Worm (Caenorhabditis elegans): ENCODE measurements around the gene R11E3.1.

The R11E3.1 gene

ce11 chrIV:4789445-4789844 is at the start of gene R11E3.1:
TSS of gene R11E3.1 (plus strand) at chrIV:4789745.
- TF ChIP-seq tra-4 (tag; optimal IDR thresholded peaks at IDR 0.05): no peak
- no peak for TF ChIP-seq ama-1 (optimal IDR thresholded peaks at IDR 0.05)
- TF ChIP-seq tbx-11 (GFP tag; IDR thresholded peaks at IDR 0.05): no peak
- no peak for TF ChIP-seq hmbx-1 (tag; optimal IDR thresholded peaks at IDR 0.05)
- TF ChIP-seq scrt-1 (GFP tag; IDR thresholded peaks at IDR 0.05): no peak
- no peak for TF ChIP-seq hmg-4 (GFP tag; optimal IDR thresholded peaks at IDR 0.05)
- no peak for TF ChIP-seq ceh-36 (tag; optimal IDR thresholded peaks at IDR 0.05)
- no peak for TF ChIP-seq sea-1 (GFP tag; conservative IDR thresholded peaks at IDR 0.05)
- no peak for TF ChIP-seq ets-7 (tag; optimal IDR thresholded peaks at IDR 0.05)
- no peak for TF ChIP-seq aly-1 (tag; optimal IDR thresholded peaks at IDR 0.05)
- TF ChIP-seq flt-1 (GFP tag; IDR thresholded peaks at IDR 0.05): no peak
- TF ChIP-seq F13C5.2 (tag; optimal IDR thresholded peaks at IDR 0.05): no peak
- TF ChIP-seq B0310.2 (tag; optimal IDR thresholded peaks at IDR 0.05): no peak
- no peak for TF ChIP-seq tbx-37 (GFP tag; conservative IDR thresholded peaks at IDR 0.05)
- TF ChIP-seq hnd-1 (tag; optimal IDR thresholded peaks at IDR 0.05): no peak
- TF ChIP-seq ceh-13 (GFP tag; optimal IDR thresholded peaks at IDR 0.05): no peak

ce11 chrIV:4742480-4742879 is 47.1 kb upstream of the R11E3.1 start:
- no peak for TF ChIP-seq tbx-11 (GFP tag; IDR thresholded peaks at IDR 0.05)
- no peak for TF ChIP-seq ets-7 (tag; optimal IDR thresholded peaks at IDR 0.05)
- no peak for TF ChIP-seq hnd-1 (tag; optimal IDR thresholded peaks at IDR 0.05)
- no peak for TF ChIP-seq ama-1 (optimal IDR thresholded peaks at IDR 0.05)
- no peak for TF ChIP-seq scrt-1 (GFP tag; IDR thresholded peaks at IDR 0.05)
- no peak for TF ChIP-seq F13C5.2 (tag; optimal IDR thresholded peaks at IDR 0.05)
- no peak for TF ChIP-seq ceh-36 (tag; optimal IDR thresholded peaks at IDR 0.05)
- TF ChIP-seq sea-1 (GFP tag; conservative IDR thresholded peaks at IDR 0.05): no peak

- TF ChIP-seq ets-7 (tag; optimal IDR thresholded peaks at IDR 0.05) (no peak), hmg-4 (GFP tag; optimal IDR thresholded peaks at IDR 0.05) (no peak), hmbx-1 (tag; optimal IDR thresholded peaks at IDR 0.05) (no peak), ceh-36 (tag; optimal IDR thresholded peaks at IDR 0.05) (no peak), F13C5.2 (tag; optimal IDR thresholded peaks at IDR 0.05) (no peak), pes-1 (GFP tag; IDR thresholded peaks at IDR 0.05) (no peak), tra-4 (tag; optimal IDR thresholded peaks at IDR 0.05) (no peak), tbx-11 (GFP tag; IDR thresholded peaks at IDR 0.05) (no peak), ceh-13 (GFP tag; optimal IDR thresholded peaks at IDR 0.05) (no peak), ama-1 (optimal IDR thresholded peaks at IDR 0.05) (no peak), tbx-37 (GFP tag; conservative IDR thresholded peaks at IDR 0.05) (no peak), sea-1 (GFP tag; conservative IDR thresholded peaks at IDR 0.05) (no peak)
Observed at ce11 chrIV:4744167-4744566, 45.4 kb upstream of the R11E3.1 start, which contains the start of gene hoe-1. TSS of gene hoe-1 (minus strand) at chrIV:4744267.

ce11 chrIV:4745422-4745821 is 44.1 kb upstream of the R11E3.1 start, which contains the start of gene timm-17B.1:
TSS of gene timm-17B.1 (minus strand) at chrIV:4745492.
- no peak for TF ChIP-seq aly-1 (tag; optimal IDR thresholded peaks at IDR 0.05)
- TF ChIP-seq F13C5.2 (tag; optimal IDR thresholded peaks at IDR 0.05): peak; percentile 34
- 0 out of 2 replicates have a peak, but pooled peaks have one; percentile 34 for TF ChIP-seq pes-1 (GFP tag; IDR thresholded peaks at IDR 0.05)

ce11 chrIV:4747553-4747952 is 42.0 kb upstream of the R11E3.1 start, which contains the start of gene tctn-1:
TSS of gene tctn-1 (minus strand) at chrIV:4747832.
- TF ChIP-seq scrt-1 (GFP tag; IDR thresholded peaks at IDR 0.05): no peak
- TF ChIP-seq ama-1 (optimal IDR thresholded peaks at IDR 0.05): peak; percentile 14
- TF ChIP-seq flt-1 (GFP tag; IDR thresholded peaks at IDR 0.05): no peak

ce11 chrIV:4748408-4749105 is 41.0 kb upstream of the R11E3.1 start, which contains the start of gene cyc-2.1:
TSS of gene cyc-2.1 (minus strand) at chrIV:4749012.
- TF ChIP-seq ama-1 (optimal IDR thresholded peaks at IDR 0.05): peak; percentile 3
- peak; percentile 49 for TF ChIP-seq hmg-4 (GFP tag; optimal IDR thresholded peaks at IDR 0.05)
- peak; percentile 64 for TF ChIP-seq scrt-1 (GFP tag; IDR thresholded peaks at IDR 0.05)
- TF ChIP-seq ceh-36 (tag; optimal IDR thresholded peaks at IDR 0.05): no peak
- TF ChIP-seq sea-1 (GFP tag; conservative IDR thresholded peaks at IDR 0.05): 0 out of 2 replicates have a peak, but pooled peaks have one; percentile 28
- TF ChIP-seq tra-4 (tag; optimal IDR thresholded peaks at IDR 0.05): no peak
- no peak for TF ChIP-seq ceh-13 (GFP tag; optimal IDR thresholded peaks at IDR 0.05)
- no peak for TF ChIP-seq hnd-1 (tag; optimal IDR thresholded peaks at IDR 0.05)
- peak; percentile 38 for TF ChIP-seq F13C5.2 (tag; optimal IDR thresholded peaks at IDR 0.05)
- no peak for TF ChIP-seq hmbx-1 (tag; optimal IDR thresholded peaks at IDR 0.05)
- TF ChIP-seq flt-1 (GFP tag; IDR thresholded peaks at IDR 0.05): 0 out of 2 replicates have a peak, but pooled peaks have one; percentile 4
- TF ChIP-seq tbx-11 (GFP tag; IDR thresholded peaks at IDR 0.05): 0 out of 2 replicates have a peak, but pooled peaks have one; percentile 31

- no peak for TF ChIP-seq tbx-37 (GFP tag; conservative IDR thresholded peaks at IDR 0.05)
- no peak for TF ChIP-seq hmg-4 (GFP tag; optimal IDR thresholded peaks at IDR 0.05)
- no peak for TF ChIP-seq ceh-13 (GFP tag; optimal IDR thresholded peaks at IDR 0.05)
- TF ChIP-seq sea-1 (GFP tag; conservative IDR thresholded peaks at IDR 0.05): no peak
- no peak for TF ChIP-seq hmbx-1 (tag; optimal IDR thresholded peaks at IDR 0.05)
Observed at ce11 chrIV:4749155-4749554, 40.4 kb upstream of the R11E3.1 start.

ce11 chrIV:4749728-4750278 is 39.7 kb upstream of the R11E3.1 start, which contains the start of the genes rpl-20 and Y17G9B.5:
TSS of gene rpl-20 (minus strand) at chrIV:4749778.
TSS of gene Y17G9B.5 (plus strand) at chrIV:4750240.
- TF ChIP-seq ceh-36 (tag; optimal IDR thresholded peaks at IDR 0.05): peak; percentile 85
- TF ChIP-seq ets-7 (tag; optimal IDR thresholded peaks at IDR 0.05): peak; percentile 54
- TF ChIP-seq pes-1 (GFP tag; IDR thresholded peaks at IDR 0.05): peak; percentile 81
- peak; percentile 84 for TF ChIP-seq flt-1 (GFP tag; IDR thresholded peaks at IDR 0.05)
- peak; percentile 81 for TF ChIP-seq hmg-4 (GFP tag; optimal IDR thresholded peaks at IDR 0.05)
- peak; percentile 63 for TF ChIP-seq ceh-13 (GFP tag; optimal IDR thresholded peaks at IDR 0.05)
- peak; percentile 75 for TF ChIP-seq hmbx-1 (tag; optimal IDR thresholded peaks at IDR 0.05)
- TF ChIP-seq tra-4 (tag; optimal IDR thresholded peaks at IDR 0.05): peak; percentile 73
- peak; percentile 87 for TF ChIP-seq sea-1 (GFP tag; conservative IDR thresholded peaks at IDR 0.05)
- peak; percentile 49 for TF ChIP-seq B0310.2 (tag; optimal IDR thresholded peaks at IDR 0.05)
- TF ChIP-seq tbx-37 (GFP tag; conservative IDR thresholded peaks at IDR 0.05): peak; percentile 76
- TF ChIP-seq ama-1 (optimal IDR thresholded peaks at IDR 0.05): no peak
- TF ChIP-seq scrt-1 (GFP tag; IDR thresholded peaks at IDR 0.05): peak; percentile 80
- no peak for TF ChIP-seq aly-1 (tag; optimal IDR thresholded peaks at IDR 0.05)
- peak; percentile 72 for TF ChIP-seq hnd-1 (tag; optimal IDR thresholded peaks at IDR 0.05)
- TF ChIP-seq tbx-11 (GFP tag; IDR thresholded peaks at IDR 0.05): peak; percentile 78
- peak; percentile 99 for TF ChIP-seq F13C5.2 (tag; optimal IDR thresholded peaks at IDR 0.05)
